Fruit fly (Drosophila melanogaster) whole organism, prepupa: ENCODE data around the gene CG14667.
A peak's percentile ranks its signal among the peaks of the same experiment; 100 is the strongest.

Experiments
- CG10631 ChIP-seq: fragments of 200-800 bp; sonication (Bioruptor generic); optimal IDR thresholded peaks from 2 replicates; lab custom pipeline; 2016; ENCODE audit warnings: missing biosample characterization, missing genetic modification characterization
- CG10669 ChIP-seq: fragments of 200-800 bp; sonication (Bioruptor generic); optimal IDR thresholded peaks from 3 replicates; lab custom pipeline; 2018; ENCODE audit warnings: missing biosample characterization, mild to moderate bottlenecking, missing genetic modification characterization, moderate library complexity
- CG11902 ChIP-seq: fragments of 200-800 bp; sonication (Bioruptor generic); optimal IDR thresholded peaks from 3 replicates; lab custom pipeline; 2016; ENCODE audit warnings: missing biosample characterization, missing genetic modification characterization
- CG15336 ChIP-seq: fragments of 200-800 bp; sonication (Bioruptor generic); IDR thresholded peaks from 2 replicates; pipeline ENCODE4 v1.3.6; 2022; ENCODE audit warnings: missing biosample characterization, missing genetic modification characterization
- CG1621 ChIP-seq: fragments of 200-800 bp; sonication (Bioruptor generic); optimal IDR thresholded peaks from 3 replicates; lab custom pipeline; 2018; ENCODE audit warnings: missing biosample characterization, mild to moderate bottlenecking, missing genetic modification characterization
- CG31627 ChIP-seq: fragments of 200-800 bp; sonication (Bioruptor generic); optimal IDR thresholded peaks from 3 replicates; lab custom pipeline; 2016; ENCODE audit warnings: missing biosample characterization, missing genetic modification characterization
- CG32006 ChIP-seq: fragments of 200-800 bp; sonication (Bioruptor generic); optimal IDR thresholded peaks from 3 replicates; lab custom pipeline; 2017; ENCODE audit warnings: missing biosample characterization, mild to moderate bottlenecking, missing genetic modification characterization
- CG34406 ChIP-seq: fragments of 200-800 bp; sonication (Bioruptor generic); optimal IDR thresholded peaks from 3 replicates; lab custom pipeline; 2016; ENCODE audit warnings: missing biosample characterization, missing genetic modification characterization
- CG3919 ChIP-seq: fragments of 200-800 bp; sonication (Bioruptor generic); optimal IDR thresholded peaks from 3 replicates; lab custom pipeline; 2016; ENCODE audit warnings: missing biosample characterization, missing genetic modification characterization
- CG4318 ChIP-seq: fragments of 200-800 bp; sonication (Bioruptor generic); optimal IDR thresholded peaks from 3 replicates; lab custom pipeline; 2017; ENCODE audit warnings: missing biosample characterization, mild to moderate bottlenecking, missing genetic modification characterization
- CG6163 ChIP-seq: fragments of 200-800 bp; sonication (Bioruptor generic); IDR thresholded peaks from 3 replicates; pipeline ENCODE4 v1.3.6; 2022; ENCODE audit warnings: missing biosample characterization, missing genetic modification characterization
- CG6276 ChIP-seq: fragments of 200-800 bp; sonication (Bioruptor generic); optimal IDR thresholded peaks from 2 replicates; lab custom pipeline; 2017; ENCODE audit warnings: missing biosample characterization, mild to moderate bottlenecking, missing genetic modification characterization
- CG6808 ChIP-seq: fragments of 200-800 bp; sonication (Bioruptor generic); optimal IDR thresholded peaks from 3 replicates; lab custom pipeline; 2017; ENCODE audit warnings: missing biosample characterization, missing genetic modification characterization, mild to moderate bottlenecking, moderate library complexity, missing genetic modification reagents
- CG6854 ChIP-seq: fragments of 200-800 bp; sonication (Bioruptor generic); optimal IDR thresholded peaks from 2 replicates; lab custom pipeline; 2017; ENCODE audit warnings: missing biosample characterization, mild to moderate bottlenecking, missing genetic modification characterization
- CG7368 ChIP-seq: fragments of 200-800 bp; sonication (Bioruptor generic); optimal IDR thresholded peaks from 3 replicates; lab custom pipeline; 2016; ENCODE audit warnings: missing biosample characterization, missing genetic modification characterization
- CG8119 ChIP-seq: fragments of 200-800 bp; sonication (Bioruptor generic); IDR thresholded peaks from 3 replicates; pipeline ENCODE4 v1.3.6; 2022; ENCODE audit warnings: missing biosample characterization, missing genetic modification characterization
- CG8319 ChIP-seq: fragments of 200-800 bp; sonication (Bioruptor generic); optimal IDR thresholded peaks from 3 replicates; lab custom pipeline; 2016; ENCODE audit warnings: missing biosample characterization, missing genetic modification characterization
- CG8632 ChIP-seq: fragments of 200-800 bp; sonication (Bioruptor generic); optimal IDR thresholded peaks from 3 replicates; lab custom pipeline; 2016; ENCODE audit warnings: missing biosample characterization, missing genetic modification characterization
- Eip78C ChIP-seq: fragments of 200-800 bp; sonication (Bioruptor generic); peaks from one replicate; lab custom pipeline; 2016; ENCODE audit warnings: missing biosample characterization, missing genetic modification characterization
- Eip93F ChIP-seq: fragments of 200-800 bp; sonication (Bioruptor generic); optimal IDR thresholded peaks from 2 replicates; lab custom pipeline; 2016; ENCODE audit warnings: missing biosample characterization, mild to moderate bottlenecking, missing genetic modification characterization
- Ets96B ChIP-seq: fragments of 200-800 bp; optimal IDR thresholded peaks from 2 replicates; lab custom pipeline; 2019; ENCODE audit warnings: missing biosample characterization, mild to moderate bottlenecking, missing genetic modification characterization, moderate library complexity
- Hr39 ChIP-seq: fragments of 200-800 bp; sonication (Bioruptor generic); optimal IDR thresholded peaks from 2 replicates; lab custom pipeline; 2016; ENCODE audit warnings: missing biosample characterization, missing genetic modification characterization
- Lpt ChIP-seq: fragments of 200-800 bp; sonication (Bioruptor generic); optimal IDR thresholded peaks from 3 replicates; lab custom pipeline; 2016; ENCODE audit warnings: missing biosample characterization, missing genetic modification characterization
- Smox ChIP-seq: fragments of 200-800 bp; sonication (Bioruptor generic); optimal IDR thresholded peaks from 3 replicates; lab custom pipeline; 2016; ENCODE audit warnings: missing biosample characterization, missing genetic modification characterization
- Sox14 ChIP-seq: fragments of 200-800 bp; sonication (Bioruptor generic); optimal IDR thresholded peaks from 3 replicates; lab custom pipeline; 2016; ENCODE audit warnings: missing biosample characterization, missing genetic modification characterization
- achi ChIP-seq: fragments of 200-800 bp; sonication (Bioruptor generic); optimal IDR thresholded peaks from 3 replicates; lab custom pipeline; 2016; ENCODE audit warnings: missing biosample characterization, missing genetic modification characterization
- dac ChIP-seq: fragments of 200-800 bp; sonication (Bioruptor generic); optimal IDR thresholded peaks from 2 replicates; lab custom pipeline; 2017; ENCODE audit warnings: missing biosample characterization, mild to moderate bottlenecking, missing genetic modification characterization
- eg ChIP-seq: fragments of 200-800 bp; sonication (Bioruptor generic); IDR thresholded peaks from 3 replicates; pipeline ENCODE4 v1.3.6; 2022; ENCODE audit warnings: missing biosample characterization, missing genetic modification characterization
- fd85E ChIP-seq: fragments of 200-800 bp; sonication (Bioruptor generic); optimal IDR thresholded peaks from 3 replicates; lab custom pipeline; 2016; ENCODE audit warnings: missing biosample characterization, missing genetic modification characterization
- fkh ChIP-seq: fragments of 200-800 bp; sonication (Bioruptor generic); optimal IDR thresholded peaks from 3 replicates; lab custom pipeline; 2017; ENCODE audit warnings: missing biosample characterization, mild to moderate bottlenecking, missing genetic modification characterization, moderate library complexity
- lz ChIP-seq: fragments of 200-800 bp; sonication (Bioruptor generic); optimal IDR thresholded peaks from 3 replicates; lab custom pipeline; 2016; ENCODE audit warnings: missing biosample characterization, missing genetic modification characterization
- net ChIP-seq: fragments of 200-800 bp; sonication (Bioruptor generic); optimal IDR thresholded peaks from 3 replicates; lab custom pipeline; 2016; ENCODE audit warnings: missing biosample characterization, missing genetic modification characterization
- pdm3 ChIP-seq: fragments of 200-800 bp; sonication (Bioruptor generic); optimal IDR thresholded peaks from 3 replicates; lab custom pipeline; 2016; ENCODE audit warnings: missing biosample characterization, missing genetic modification characterization
- salr ChIP-seq, 2 experiments: fragments of 200-800 bp; sonication (Bioruptor generic); optimal IDR thresholded peaks; 3 replicates each; lab custom pipeline; 2016 to 2018; ENCODE audit warnings: missing biosample characterization in 2 of 2, missing genetic modification characterization in 2 of 2, mild to moderate bottlenecking in 1 of 2
- ss ChIP-seq, 2 experiments: fragments of 200-800 bp; sonication (Bioruptor generic); optimal IDR thresholded peaks; 2 replicates in 1 of 2; 3 replicates in 1 of 2; lab custom pipeline; 2017 to 2018; ENCODE audit warnings: mild to moderate bottlenecking in 2 of 2, missing biosample characterization in 2 of 2, missing genetic modification characterization in 2 of 2, moderate library complexity in 1 of 2
- topi ChIP-seq: fragments of 200-800 bp; sonication (Bioruptor generic); optimal IDR thresholded peaks from 3 replicates; lab custom pipeline; 2016; ENCODE audit warnings: missing biosample characterization, missing genetic modification characterization
- vri ChIP-seq: fragments of 200-800 bp; sonication (Bioruptor generic); optimal IDR thresholded peaks from 3 replicates; lab custom pipeline; 2016; ENCODE audit warnings: missing biosample characterization, mild to moderate bottlenecking, missing genetic modification characterization

Gene CG14667

DNA sequence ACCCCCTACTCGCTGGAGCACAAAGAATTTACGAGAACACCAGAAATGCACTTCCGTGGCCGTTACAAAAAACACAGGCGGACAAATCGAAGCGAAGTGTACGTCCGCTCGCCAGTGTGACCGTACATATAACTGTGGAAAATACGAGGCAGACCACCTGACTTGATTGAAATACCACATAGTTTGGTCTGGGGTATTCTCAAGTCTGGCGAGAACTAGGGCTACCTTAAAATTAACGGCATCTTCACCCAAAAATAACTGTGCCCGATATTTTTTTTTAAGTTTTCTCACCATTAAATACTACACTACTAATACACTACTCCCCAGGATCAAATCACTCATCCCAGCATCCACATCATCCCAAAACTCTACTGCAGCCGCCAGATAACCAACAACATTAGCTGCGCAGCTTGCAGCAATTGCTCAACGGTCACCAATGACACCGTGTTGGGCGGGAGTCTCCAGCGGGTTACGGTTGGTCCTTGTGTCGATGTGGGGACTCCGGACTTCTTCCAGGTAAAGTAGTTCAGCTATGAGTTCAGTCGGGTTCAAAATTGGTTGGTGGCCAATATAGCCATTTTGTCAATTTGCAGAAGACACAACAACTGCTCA lies 6.5 kb upstream of the CG14667 start, which contains the start of gene Cerk:
TSS of gene Cerk (minus strand) at position 137 of the 612 bp plus-strand sequence.
- no peak for TF ChIP-seq Eip93F (GFP tag; lab: Kevin White, UChicago)
- TF ChIP-seq CG8632 (GFP tag; lab: Kevin White, UChicago) = no peak
- peak; percentile 26 for TF ChIP-seq Eip78C (GFP tag; lab: Kevin White, UChicago)
- peak; percentile 61 for TF ChIP-seq CG3919 (GFP tag; lab: Kevin White, UChicago)
- no peak for TF ChIP-seq CG6276 (GFP tag; lab: Kevin White, UChicago)
- peak; percentile 13 for TF ChIP-seq topi
- TF ChIP-seq CG10669 (GFP tag; lab: Kevin White, UChicago) = no peak
- TF ChIP-seq Smox (GFP tag; lab: Kevin White, UChicago) = no peak
- peak; percentile 30; the same call in 1 of the 3 replicates for TF ChIP-seq CG8119 (GFP tag; lab: Robert Waterston, UW)
- TF ChIP-seq CG11902 (GFP tag; lab: Kevin White, UChicago) = no peak
- TF ChIP-seq CG6854 (GFP tag; lab: Kevin White, UChicago) = peak; percentile 17
- no peak for TF ChIP-seq achi (GFP tag; lab: Kevin White, UChicago)
- TF ChIP-seq salr (GFP tag; optimal IDR thresholded peaks at IDR 0.05; lab: Kevin White, UChicago) = peak in 1 of 2 experiments; percentile 6
- no peak for TF ChIP-seq CG8319 (GFP tag; lab: Kevin White, UChicago)
- no peak for TF ChIP-seq CG10631 (GFP tag; lab: Kevin White, UChicago)
- peak; percentile 36; the same call in 1 of the 2 replicates for TF ChIP-seq CG15336 (GFP tag; lab: Robert Waterston, UW)
- no peak for TF ChIP-seq net (GFP tag; lab: Kevin White, UChicago)
- no peak for TF ChIP-seq dac (GFP tag; lab: Kevin White, UChicago)
- TF ChIP-seq ss (GFP tag; optimal IDR thresholded peaks at IDR 0.05; lab: Kevin White, UChicago) = peak in 1 of 2 experiments; percentile 10
- no peak for TF ChIP-seq CG4318 (GFP tag; lab: Kevin White, UChicago)
- peak; percentile 34 for TF ChIP-seq Hr39
- TF ChIP-seq CG1621 (tag; lab: Kevin White, UChicago) = peak; percentile 40
- TF ChIP-seq CG31627 = peak; percentile 23
- TF ChIP-seq fkh (GFP tag; lab: Kevin White, UChicago) = no peak
- no peak for TF ChIP-seq fd85E (GFP tag; lab: Kevin White, UChicago)
- peak; percentile 51; the same call in 2 of the 3 replicates for TF ChIP-seq eg
- TF ChIP-seq lz (GFP tag; lab: Kevin White, UChicago) = peak; percentile 3
- TF ChIP-seq CG7368 (GFP tag; lab: Kevin White, UChicago) = no peak
- TF ChIP-seq vri (GFP tag; lab: Kevin White, UChicago) = no peak
- no peak for TF ChIP-seq pdm3
- TF ChIP-seq Sox14 (GFP tag; lab: Kevin White, UChicago) = peak; percentile 51
- peak; percentile 56; the same call in 1 of the 3 replicates for TF ChIP-seq CG6163 (GFP tag; lab: Robert Waterston, UW)
- no peak for TF ChIP-seq CG34406 (GFP tag; lab: Kevin White, UChicago)
- TF ChIP-seq, all 60 proteins: peak for 15

DNA sequence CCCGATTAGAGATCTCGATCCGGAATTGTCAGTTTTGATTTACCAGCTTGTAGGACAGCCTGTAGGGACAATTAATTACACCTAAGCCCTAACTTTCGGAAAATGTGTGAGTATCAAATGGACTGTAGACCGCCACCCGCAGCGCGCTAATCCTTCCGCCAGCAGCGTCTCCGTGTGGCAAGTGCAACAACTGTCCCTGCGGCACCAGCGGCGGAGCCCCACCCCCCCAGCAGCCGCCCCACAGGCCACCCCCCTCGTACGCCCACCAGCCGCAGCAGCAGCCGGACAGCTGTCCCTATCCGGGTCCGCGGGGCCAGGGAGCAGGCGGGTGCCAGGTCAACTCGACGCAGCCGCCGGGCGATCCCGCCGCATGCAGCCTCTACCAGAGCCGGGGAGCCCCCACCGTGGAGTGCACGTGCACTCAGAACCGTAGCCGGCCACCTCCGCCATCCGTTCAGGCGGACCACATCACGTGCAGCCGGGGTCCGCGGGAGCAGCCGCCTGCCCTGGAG lies 5.3 kb upstream of the CG14667 start, which contains the start of the genes CG31542 and CG34277:
TSS of gene CG31542 (plus strand) at position 51 of the 512 bp plus-strand sequence.
TSS of gene CG34277 (plus strand) at position 51 of the 512 bp plus-strand sequence.
- no peak for TF ChIP-seq CG32006 (GFP tag; lab: Kevin White, UChicago)
- TF ChIP-seq Ets96B (tag; lab: Kevin White, UChicago) = no peak
- TF ChIP-seq CG6808 (GFP tag; lab: Kevin White, UChicago) = no peak
- no peak for TF ChIP-seq dac (GFP tag; lab: Kevin White, UChicago)
- no peak for TF ChIP-seq Smox (GFP tag; lab: Kevin White, UChicago)
- TF ChIP-seq Lpt (GFP tag; lab: Kevin White, UChicago) = no peak
